Fruit fly (Drosophila melanogaster) ovary, adult (tissue): Measurements from ENCODE around the gene CG13039.

Source experiments
- CG17801 ChIP-seq: fragments of 200-800 bp; optimal IDR thresholded peaks from 2 replicates; lab custom pipeline; 2019; ENCODE audit warnings: missing biosample characterization, mild to moderate bottlenecking, missing genetic modification characterization, moderate library complexity; ENCODE audit not compliant: partially characterized antibody

Gene CG13039

dm6 chr3L:16288322-16288721 is 38.2 kb downstream of the CG13039 start, which contains the start of gene CG13046:
Gene CG13046, minus strand, starts transcription at chr3L:16288422.
- TF ChIP-seq CG17801 (GFP tag; lab: Kevin White, UChicago), result no peak

DNA sequence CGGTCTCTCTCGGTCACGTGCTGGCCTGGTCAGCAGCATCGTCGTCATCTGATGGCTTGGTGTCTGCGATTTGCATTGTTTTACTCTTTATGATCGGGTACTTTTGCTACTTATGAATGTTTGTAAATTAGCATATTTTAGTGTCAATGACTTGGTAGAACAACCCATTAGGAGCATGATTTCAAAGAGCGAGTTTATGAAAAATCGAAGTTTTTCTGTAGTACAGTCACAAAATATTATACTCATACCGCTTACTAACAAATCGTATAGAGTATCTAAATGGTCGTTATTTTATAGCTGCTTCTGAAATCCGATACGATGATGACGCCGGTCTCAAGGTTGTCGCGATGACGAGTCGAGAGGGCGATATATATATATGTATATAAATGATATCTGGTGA is 40.3 kb downstream of the CG13039 start:
- TF ChIP-seq CG17801 (GFP tag; lab: Kevin White, UChicago), result no peak

- no peak for TF ChIP-seq CG17801 (GFP tag; lab: Kevin White, UChicago)
Observed at dm6 chr3L:16285346-16285911, 41.1 kb downstream of the CG13039 start, which contains the start of gene CG13047. Gene CG13047, minus strand, starts transcription at chr3L:16285396.

dm6 chr3L:16283821-16284220 is 42.7 kb downstream of the CG13039 start, which contains the start of gene CG13048:
Gene CG13048, minus strand, starts transcription at chr3L:16283921.
- no peak for TF ChIP-seq CG17801 (GFP tag; lab: Kevin White, UChicago)

dm6 chr3L:16281880-16282556 is 44.5 kb downstream of the CG13039 start, which contains the start of gene CG13049:
Gene CG13049, minus strand, starts transcription at chr3L:16281930.
- TF ChIP-seq CG17801 (GFP tag; lab: Kevin White, UChicago), result no peak

- no peak for TF ChIP-seq CG17801 (GFP tag; lab: Kevin White, UChicago)
Observed at dm6 chr3L:16279987-16280454, 46.5 kb downstream of the CG13039 start, which contains the start of gene CG13064. Gene CG13064, plus strand, starts transcription at chr3L:16280404.

dm6 chr3L:16279171-16279570 is 47.4 kb downstream of the CG13039 start, which contains the start of gene CG13050:
Gene CG13050, minus strand, starts transcription at chr3L:16279271.
- TF ChIP-seq CG17801 (GFP tag; lab: Kevin White, UChicago), result no peak

dm6 chr3L:16277135-16277534 is 49.4 kb downstream of the CG13039 start, which contains the start of gene CG13065:
Gene CG13065, plus strand, starts transcription at chr3L:16277435.
- no peak for TF ChIP-seq CG17801 (GFP tag; lab: Kevin White, UChicago)
